Worm (Caenorhabditis elegans) whole organism, early embryonic: ENCODE results near the gene C49C3.21.

Experiments used
- aly-1 ChIP-seq: sonication (generic microtip); optimal IDR thresholded peaks from 2 replicates; lab custom pipeline; 2016; ENCODE audit warnings: missing genetic modification characterization, missing compliant biosample characterization
- ama-1 ChIP-seq: fragments of 150-350 bp; optimal IDR thresholded peaks from 2 replicates; lab custom pipeline; 2014
- flt-1 ChIP-seq: fragments of 200-800 bp; sonication (Bioruptor generic); IDR thresholded peaks from 2 replicates; pipeline ENCODE4 v1.3.6; 2022; ENCODE audit warnings: missing genetic modification characterization, missing compliant biosample characterization
- sea-1 ChIP-seq: fragments of 200-800 bp; sonication (Bioruptor generic); conservative IDR thresholded peaks from 2 replicates; pipeline ENCODE4 v1.3.6; 2022; ENCODE audit warnings: missing genetic modification characterization, missing compliant biosample characterization
- tbx-11 ChIP-seq: fragments of 200-800 bp; sonication (Bioruptor generic); IDR thresholded peaks from 2 replicates; pipeline ENCODE4 v1.3.6; 2022; ENCODE audit warnings: missing genetic modification characterization, missing compliant biosample characterization

DNA sequence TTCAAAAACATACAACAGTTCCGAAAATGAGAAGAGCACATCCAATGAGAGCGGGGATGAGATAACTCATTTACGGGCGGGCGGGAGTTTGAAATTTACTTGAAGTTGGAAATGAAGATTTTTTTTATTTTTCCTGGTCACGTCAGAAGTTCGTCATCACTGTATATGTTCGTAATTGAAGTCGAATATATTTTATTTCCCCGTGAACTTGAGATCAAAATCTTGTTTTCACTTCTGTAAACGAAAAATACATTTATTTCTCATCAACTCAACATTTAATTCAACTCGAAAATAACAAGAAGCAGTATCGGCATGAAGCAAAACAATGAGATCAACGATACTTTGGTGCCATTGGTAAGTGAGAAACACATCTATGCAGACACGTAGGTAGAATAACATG, 26.4 kb upstream of the C49C3.21 start, which contains the start of gene C49C3.20:
- TF ChIP-seq aly-1 (tag; lab: Kevin White, UChicago) (no peak), ama-1 (lab: Kevin White, UChicago) (no peak), tbx-11 (GFP tag; lab: Robert Waterston, UW) (no peak), flt-1 (GFP tag; lab: Robert Waterston, UW) (no peak), sea-1 (GFP tag; lab: Robert Waterston, UW) (no peak)
